Worm (Caenorhabditis elegans) whole organism, mixed stage, embryonic: ENCODE results near the gene fbxb-57.

ENCODE experiments used
- M03D4.4 ChIP-seq: sonication (generic microtip); optimal IDR thresholded peaks from 2 replicates; lab custom pipeline; 2017; ENCODE audit warnings: mild to moderate bottlenecking, missing genetic modification characterization, missing compliant biosample characterization
- bed-3 ChIP-seq: fragments of 200-800 bp; sonication (Bioruptor generic); optimal IDR thresholded peaks from 3 replicates; lab custom pipeline; 2018; ENCODE audit warnings: mild to moderate bottlenecking, missing genetic modification characterization, moderate library complexity, missing compliant biosample characterization
- blmp-1 ChIP-seq: fragments of 150-350 bp; optimal IDR thresholded peaks from 2 replicates; lab custom pipeline; 2014; ENCODE audit warnings: missing biosample characterization, missing genetic modification characterization
- ceh-39 ChIP-seq: fragments of 150-350 bp; optimal IDR thresholded peaks from 2 replicates; lab custom pipeline; 2014; ENCODE audit warnings: missing biosample characterization, missing genetic modification characterization
- ceh-43 ChIP-seq: fragments of 200-800 bp; sonication (Bioruptor generic); optimal IDR thresholded peaks from 2 replicates; lab custom pipeline; 2018; ENCODE audit warnings: mild to moderate bottlenecking, missing genetic modification characterization, moderate library complexity, missing compliant biosample characterization
- ces-1 ChIP-seq: fragments of 150-350 bp; optimal IDR thresholded peaks from 2 replicates; lab custom pipeline; 2014; ENCODE audit warnings: missing biosample characterization, missing genetic modification reagents, missing genetic modification characterization
- cnd-1 ChIP-seq: fragments of 200-800 bp; sonication (Bioruptor generic); optimal IDR thresholded peaks from 2 replicates; lab custom pipeline; 2018; ENCODE audit warnings: mild to moderate bottlenecking, missing genetic modification characterization, missing compliant biosample characterization
- drap-1 ChIP-seq: fragments of 200-800 bp; sonication (Bioruptor generic); optimal IDR thresholded peaks from 3 replicates; lab custom pipeline; 2018; ENCODE audit warnings: mild to moderate bottlenecking, missing genetic modification characterization, missing compliant biosample characterization
- elt-1 ChIP-seq: sonication (generic microtip); optimal IDR thresholded peaks from 2 replicates; lab custom pipeline; 2017; ENCODE audit warnings: missing genetic modification characterization, mild to moderate bottlenecking, missing compliant biosample characterization, antibody characterized with exemption, moderate library complexity, borderline replicate concordance; ENCODE audit not compliant: insufficient read depth
- elt-3 ChIP-seq: fragments of 150-350 bp; optimal IDR thresholded peaks from 2 replicates; lab custom pipeline; 2014; ENCODE audit warnings: missing biosample characterization, missing genetic modification characterization
- flh-1 ChIP-seq: fragments of 200-800 bp; sonication (Bioruptor generic); optimal IDR thresholded peaks from 2 replicates; lab custom pipeline; 2018; ENCODE audit warnings: mild to moderate bottlenecking, missing genetic modification characterization, moderate library complexity, missing compliant biosample characterization
- ham-2 ChIP-seq: fragments of 200-800 bp; sonication (Bioruptor generic); optimal IDR thresholded peaks from 2 replicates; lab custom pipeline; 2018; ENCODE audit warnings: mild to moderate bottlenecking, missing genetic modification characterization, missing compliant biosample characterization
- hlh-1 ChIP-seq: fragments of 150-350 bp; optimal IDR thresholded peaks from 2 replicates; lab custom pipeline; 2014; ENCODE audit warnings: missing biosample characterization, missing genetic modification reagents, missing genetic modification characterization
- lin-32 ChIP-seq: fragments of 200-800 bp; sonication (Bioruptor generic); optimal IDR thresholded peaks from 2 replicates; lab custom pipeline; 2018; ENCODE audit warnings: mild to moderate bottlenecking, missing genetic modification characterization, missing compliant biosample characterization
- lsy-2 ChIP-seq: fragments of 150-350 bp; optimal IDR thresholded peaks from 2 replicates; lab custom pipeline; 2014; ENCODE audit warnings: missing biosample characterization, missing genetic modification characterization
- mab-5 ChIP-seq: fragments of 150-350 bp; optimal IDR thresholded peaks from 2 replicates; lab custom pipeline; 2014; ENCODE audit warnings: missing biosample characterization, missing genetic modification characterization
- mep-1 ChIP-seq: fragments of 150-350 bp; optimal IDR thresholded peaks from 2 replicates; lab custom pipeline; 2017; ENCODE audit warnings: missing biosample characterization, missing genetic modification reagents, missing genetic modification characterization, inconsistent platforms
- mls-2 ChIP-seq: sonication (generic microtip); optimal IDR thresholded peaks from 2 replicates; lab custom pipeline; 2016; ENCODE audit warnings: mild to moderate bottlenecking, missing genetic modification characterization, moderate library complexity, missing compliant biosample characterization
- nhr-12 ChIP-seq: fragments of 150-350 bp; optimal IDR thresholded peaks from 2 replicates; lab custom pipeline; 2014; ENCODE audit warnings: missing biosample characterization, missing genetic modification characterization
- nhr-2 ChIP-seq: fragments of 150-350 bp; optimal IDR thresholded peaks from 2 replicates; lab custom pipeline; 2014; ENCODE audit warnings: missing biosample characterization, missing genetic modification characterization
- nhr-237 ChIP-seq: fragments of 150-350 bp; optimal IDR thresholded peaks from 2 replicates; lab custom pipeline; 2014; ENCODE audit warnings: missing biosample characterization, missing genetic modification characterization
- nhr-28 ChIP-seq: fragments of 150-350 bp; optimal IDR thresholded peaks from 2 replicates; lab custom pipeline; 2014; ENCODE audit warnings: missing biosample characterization, missing genetic modification characterization
- nhr-76 ChIP-seq: sonication (generic microtip); optimal IDR thresholded peaks from 2 replicates; lab custom pipeline; 2017; ENCODE audit warnings: missing biosample characterization, missing genetic modification characterization
- pha-4 ChIP-seq: fragments of 150-350 bp; optimal IDR thresholded peaks from 2 replicates; lab custom pipeline; 2018; ENCODE audit warnings: missing biosample characterization, missing genetic modification reagents, missing genetic modification characterization
- sem-2 ChIP-seq: fragments of 200-800 bp; sonication (Bioruptor generic); optimal IDR thresholded peaks from 2 replicates; lab custom pipeline; 2018; ENCODE audit warnings: mild to moderate bottlenecking, missing genetic modification characterization, missing compliant biosample characterization
- snpc-4 ChIP-seq: fragments of 150-350 bp; optimal IDR thresholded peaks from 2 replicates; lab custom pipeline; 2014; ENCODE audit warnings: missing biosample characterization, missing genetic modification characterization
- tbx-8 ChIP-seq: fragments of 200-800 bp; sonication (Bioruptor generic); optimal IDR thresholded peaks from 2 replicates; lab custom pipeline; 2018; ENCODE audit warnings: mild to moderate bottlenecking, missing genetic modification characterization, moderate library complexity, missing compliant biosample characterization
- unc-120 ChIP-seq: sonication (generic microtip); optimal IDR thresholded peaks from 2 replicates; lab custom pipeline; 2017; ENCODE audit warnings: missing genetic modification characterization, missing compliant biosample characterization; ENCODE audit not compliant: poor library complexity, severe bottlenecking
- unc-39 ChIP-seq: fragments of 150-350 bp; optimal IDR thresholded peaks from 2 replicates; lab custom pipeline; 2014; ENCODE audit warnings: missing biosample characterization, missing genetic modification characterization
- unc-62 ChIP-seq: fragments of 150-350 bp; optimal IDR thresholded peaks from 2 replicates; lab custom pipeline; 2014; ENCODE audit warnings: missing biosample characterization, missing genetic modification reagents, missing genetic modification characterization
- zip-8 ChIP-seq: fragments of 150-350 bp; optimal IDR thresholded peaks from 2 replicates; lab custom pipeline; 2014; ENCODE audit warnings: missing biosample characterization, missing genetic modification characterization
- ztf-11 ChIP-seq: fragments of 150-350 bp; optimal IDR thresholded peaks from 2 replicates; lab custom pipeline; 2014; ENCODE audit warnings: missing biosample characterization, missing genetic modification characterization

Gene fbxb-57

ce11 chrV:19278488-19278887 lies 10.1 kb upstream of the fbxb-57 start:
- TF ChIP-seq zip-8 (tag; lab: Kevin White, UChicago): no peak
- no peak for TF ChIP-seq nhr-2 (tag; lab: Kevin White, UChicago)
- TF ChIP-seq ztf-11 (tag; lab: Kevin White, UChicago): no peak
- TF ChIP-seq mep-1 (tag; lab: Kevin White, UChicago): no peak
- TF ChIP-seq unc-120 (tag; lab: Kevin White, UChicago): no peak
- TF ChIP-seq mls-2: no peak
- TF ChIP-seq unc-62: no peak
- no peak for TF ChIP-seq snpc-4
- no peak for TF ChIP-seq nhr-12 (tag; lab: Kevin White, UChicago)
- TF ChIP-seq elt-3 (tag; lab: Kevin White, UChicago): no peak
- TF ChIP-seq lsy-2 (tag; lab: Kevin White, UChicago): no peak

ce11 chrV:19279888-19280287 lies 8.7 kb upstream of the fbxb-57 start, which contains the start of gene F21D9.8:
Gene F21D9.8, minus strand, starts transcription at chrV:19279988.
- no peak for TF ChIP-seq ham-2 (GFP tag; lab: Kevin White, UChicago)
- TF ChIP-seq zip-8 (tag; lab: Kevin White, UChicago): no peak
- no peak for TF ChIP-seq ces-1 (GFP tag; lab: Kevin White, UChicago)
- TF ChIP-seq M03D4.4: no peak
- no peak for TF ChIP-seq unc-39
- TF ChIP-seq flh-1 (GFP tag; lab: Kevin White, UChicago): no peak
- TF ChIP-seq lsy-2 (tag; lab: Kevin White, UChicago): no peak

ce11 chrV:19282314-19282713 lies 6.2 kb upstream of the fbxb-57 start, which contains the start of gene fbxb-117:
Gene fbxb-117, plus strand, starts transcription at chrV:19282614.
- TF ChIP-seq hlh-1 (tag; lab: Kevin White, UChicago) (no peak), mab-5 (tag; lab: Kevin White, UChicago) (no peak), unc-39 (no peak), cnd-1 (no peak), tbx-8 (GFP tag; lab: Kevin White, UChicago) (no peak), flh-1 (GFP tag; lab: Kevin White, UChicago) (no peak), sem-2 (GFP tag; lab: Kevin White, UChicago) (no peak), ztf-11 (tag; lab: Kevin White, UChicago) (no peak), ceh-39 (no peak), mep-1 (tag; lab: Kevin White, UChicago) (no peak), lin-32 (GFP tag; lab: Kevin White, UChicago) (no peak), ham-2 (GFP tag; lab: Kevin White, UChicago) (no peak), bed-3 (GFP tag; lab: Kevin White, UChicago) (no peak), ceh-43 (GFP tag; lab: Kevin White, UChicago) (no peak), nhr-237 (tag; lab: Kevin White, UChicago) (no peak), pha-4 (tag; lab: Kevin White, UChicago) (no peak)

ce11 chrV:19285921-19286320 lies 2.6 kb upstream of the fbxb-57 start:
- no peak for TF ChIP-seq nhr-12 (tag; lab: Kevin White, UChicago)
- TF ChIP-seq snpc-4: no peak
- peak; percentile 1 for TF ChIP-seq nhr-2 (tag; lab: Kevin White, UChicago)
- peak; percentile 91 for TF ChIP-seq elt-1 (tag; lab: Kevin White, UChicago)

- TF ChIP-seq nhr-76 (tag; lab: Kevin White, UChicago) (no peak), zip-8 (tag; lab: Kevin White, UChicago) (no peak), lsy-2 (tag; lab: Kevin White, UChicago) (no peak), ceh-43 (GFP tag; lab: Kevin White, UChicago) (no peak), drap-1 (GFP tag; lab: Kevin White, UChicago) (no peak), elt-1 (tag; lab: Kevin White, UChicago) (no peak), mep-1 (tag; lab: Kevin White, UChicago) (no peak), ceh-39 (no peak), tbx-8 (GFP tag; lab: Kevin White, UChicago) (no peak), hlh-1 (tag; lab: Kevin White, UChicago) (no peak), nhr-28 (tag; lab: Kevin White, UChicago) (no peak), snpc-4 (no peak), elt-3 (tag; lab: Kevin White, UChicago) (no peak), ztf-11 (tag; lab: Kevin White, UChicago) (no peak), pha-4 (tag; lab: Kevin White, UChicago) (no peak), mls-2 (no peak), blmp-1 (no peak)
Observed at ce11 chrV:19293025-19293424, 4.5 kb downstream of the fbxb-57 start, which contains the start of gene F55C9.5. Gene F55C9.5, minus strand, starts transcription at chrV:19293125.
